Worm (Caenorhabditis elegans): ENCODE results near the gene T20D4.12.
"Not testable (repeated sequence)": the region's sequence is repeated elsewhere in the genome, so short reads cannot be mapped to it uniquely, and the experiment has no call there.

T20D4.12 gene

ce11 chrV:3394694-3395240 is 2.1 kb upstream of the T20D4.12 start, which contains the start of gene T20D4.15:
T20D4.15 (minus strand) TSS chrV:3394744.
- TF ChIP-seq hmg-4 (GFP tag; optimal IDR thresholded peaks at IDR 0.05) (no peak), tbx-11 (GFP tag; IDR thresholded peaks at IDR 0.05) (no peak), ama-1 (optimal IDR thresholded peaks at IDR 0.05) (no peak), scrt-1 (GFP tag; IDR thresholded peaks at IDR 0.05) (no peak), ceh-36 (tag; optimal IDR thresholded peaks at IDR 0.05) (no peak), hnd-1 (tag; optimal IDR thresholded peaks at IDR 0.05) (no peak), hmbx-1 (tag; optimal IDR thresholded peaks at IDR 0.05) (no peak), aly-1 (tag; optimal IDR thresholded peaks at IDR 0.05) (no peak), tbx-37 (GFP tag; conservative IDR thresholded peaks at IDR 0.05) (no peak), tra-4 (tag; optimal IDR thresholded peaks at IDR 0.05) (no peak), flt-1 (GFP tag; IDR thresholded peaks at IDR 0.05) (no peak), pes-1 (GFP tag; IDR thresholded peaks at IDR 0.05) (no peak), F13C5.2 (tag; optimal IDR thresholded peaks at IDR 0.05) (no peak), ceh-13 (GFP tag; optimal IDR thresholded peaks at IDR 0.05) (no peak), B0310.2 (tag; optimal IDR thresholded peaks at IDR 0.05) (no peak), sea-1 (GFP tag; conservative IDR thresholded peaks at IDR 0.05) (no peak), ets-7 (tag; optimal IDR thresholded peaks at IDR 0.05) (no peak)

ce11 chrV:3398314-3398713 is 1.4 kb downstream of the T20D4.12 start, which contains the start of gene T20D4.11:
T20D4.11 (plus strand) TSS chrV:3398690.
- TF ChIP-seq pes-1 (GFP tag; IDR thresholded peaks at IDR 0.05) (no peak), hmg-4 (GFP tag; optimal IDR thresholded peaks at IDR 0.05) (no peak), scrt-1 (GFP tag; IDR thresholded peaks at IDR 0.05) (no peak), hnd-1 (tag; optimal IDR thresholded peaks at IDR 0.05) (no peak), F13C5.2 (tag; optimal IDR thresholded peaks at IDR 0.05) (no peak), ama-1 (optimal IDR thresholded peaks at IDR 0.05) (no peak), ets-7 (tag; optimal IDR thresholded peaks at IDR 0.05) (no peak), aly-1 (tag; optimal IDR thresholded peaks at IDR 0.05) (no peak), tra-4 (tag; optimal IDR thresholded peaks at IDR 0.05) (no peak), flt-1 (GFP tag; IDR thresholded peaks at IDR 0.05) (no peak), ceh-13 (GFP tag; optimal IDR thresholded peaks at IDR 0.05) (no peak), B0310.2 (tag; optimal IDR thresholded peaks at IDR 0.05) (no peak), sea-1 (GFP tag; conservative IDR thresholded peaks at IDR 0.05) (no peak), tbx-37 (GFP tag; conservative IDR thresholded peaks at IDR 0.05) (no peak), tbx-11 (GFP tag; IDR thresholded peaks at IDR 0.05) (no peak), hmbx-1 (tag; optimal IDR thresholded peaks at IDR 0.05) (no peak), ceh-36 (tag; optimal IDR thresholded peaks at IDR 0.05) (no peak)

- TF ChIP-seq tbx-11 (GFP tag; IDR thresholded peaks at IDR 0.05); hmbx-1 (tag; optimal IDR thresholded peaks at IDR 0.05); hnd-1 (tag; optimal IDR thresholded peaks at IDR 0.05): not testable (repeated sequence)
Observed at ce11 chrV:3399952-3400351, 3.1 kb downstream of the T20D4.12 start, which contains the start of gene T20D4.10. T20D4.10 (plus strand) TSS chrV:3400252.

DNA sequence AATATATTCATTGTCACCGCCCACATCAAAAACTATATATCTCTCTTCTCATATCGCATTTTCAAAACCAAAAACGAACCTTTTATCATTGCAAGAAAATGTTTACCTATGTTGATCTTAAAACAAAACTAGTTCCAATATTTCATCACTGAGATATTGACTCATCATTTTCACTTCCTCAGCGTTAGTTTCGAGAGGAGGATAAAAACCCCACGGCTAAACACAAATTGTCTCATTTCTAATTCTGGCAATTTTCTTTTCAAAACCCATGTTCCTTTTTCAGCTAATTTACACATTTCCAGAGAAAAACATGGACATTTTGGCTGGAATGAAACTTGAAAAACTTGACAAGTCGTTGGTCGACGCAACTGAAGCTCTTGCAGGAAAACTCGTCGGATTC is 11.7 kb downstream of the T20D4.12 start, which contains the start of gene T20D4.7:
Gene T20D4.7 (plus strand): TSS at position 301 of the 400 bp plus-strand sequence.
- TF ChIP-seq ama-1 (optimal IDR thresholded peaks at IDR 0.05): no peak
- TF ChIP-seq ets-7 (tag; optimal IDR thresholded peaks at IDR 0.05): no peak
- no peak for TF ChIP-seq ceh-13 (GFP tag; optimal IDR thresholded peaks at IDR 0.05)
- TF ChIP-seq ceh-36 (tag; optimal IDR thresholded peaks at IDR 0.05): no peak
- no peak for TF ChIP-seq tbx-37 (GFP tag; conservative IDR thresholded peaks at IDR 0.05)
- TF ChIP-seq aly-1 (tag; optimal IDR thresholded peaks at IDR 0.05): no peak
- TF ChIP-seq pes-1 (GFP tag; IDR thresholded peaks at IDR 0.05): no peak
- TF ChIP-seq sea-1 (GFP tag; conservative IDR thresholded peaks at IDR 0.05): no peak
- no peak for TF ChIP-seq flt-1 (GFP tag; IDR thresholded peaks at IDR 0.05)
- no peak for TF ChIP-seq F13C5.2 (tag; optimal IDR thresholded peaks at IDR 0.05)
- no peak for TF ChIP-seq tra-4 (tag; optimal IDR thresholded peaks at IDR 0.05)
- no peak for TF ChIP-seq B0310.2 (tag; optimal IDR thresholded peaks at IDR 0.05)
- TF ChIP-seq hnd-1 (tag; optimal IDR thresholded peaks at IDR 0.05): no peak
- no peak for TF ChIP-seq hmbx-1 (tag; optimal IDR thresholded peaks at IDR 0.05)
- no peak for TF ChIP-seq scrt-1 (GFP tag; IDR thresholded peaks at IDR 0.05)
- no peak for TF ChIP-seq hmg-4 (GFP tag; optimal IDR thresholded peaks at IDR 0.05)
- TF ChIP-seq tbx-11 (GFP tag; IDR thresholded peaks at IDR 0.05): no peak

- TF ChIP-seq B0310.2 (tag; optimal IDR thresholded peaks at IDR 0.05) (no peak), hmg-4 (GFP tag; optimal IDR thresholded peaks at IDR 0.05) (no peak), hmbx-1 (tag; optimal IDR thresholded peaks at IDR 0.05) (no peak), tbx-37 (GFP tag; conservative IDR thresholded peaks at IDR 0.05) (no peak), flt-1 (GFP tag; IDR thresholded peaks at IDR 0.05) (no peak), hnd-1 (tag; optimal IDR thresholded peaks at IDR 0.05) (no peak), tbx-11 (GFP tag; IDR thresholded peaks at IDR 0.05) (no peak), ceh-13 (GFP tag; optimal IDR thresholded peaks at IDR 0.05) (no peak), pes-1 (GFP tag; IDR thresholded peaks at IDR 0.05) (no peak), ama-1 (optimal IDR thresholded peaks at IDR 0.05) (no peak), tra-4 (tag; optimal IDR thresholded peaks at IDR 0.05) (no peak), ets-7 (tag; optimal IDR thresholded peaks at IDR 0.05) (no peak), scrt-1 (GFP tag; IDR thresholded peaks at IDR 0.05) (no peak), ceh-36 (tag; optimal IDR thresholded peaks at IDR 0.05) (no peak), aly-1 (tag; optimal IDR thresholded peaks at IDR 0.05) (no peak), sea-1 (GFP tag; conservative IDR thresholded peaks at IDR 0.05) (no peak), F13C5.2 (tag; optimal IDR thresholded peaks at IDR 0.05) (no peak)
Observed at ce11 chrV:3409498-3409897, 12.6 kb downstream of the T20D4.12 start.

DNA sequence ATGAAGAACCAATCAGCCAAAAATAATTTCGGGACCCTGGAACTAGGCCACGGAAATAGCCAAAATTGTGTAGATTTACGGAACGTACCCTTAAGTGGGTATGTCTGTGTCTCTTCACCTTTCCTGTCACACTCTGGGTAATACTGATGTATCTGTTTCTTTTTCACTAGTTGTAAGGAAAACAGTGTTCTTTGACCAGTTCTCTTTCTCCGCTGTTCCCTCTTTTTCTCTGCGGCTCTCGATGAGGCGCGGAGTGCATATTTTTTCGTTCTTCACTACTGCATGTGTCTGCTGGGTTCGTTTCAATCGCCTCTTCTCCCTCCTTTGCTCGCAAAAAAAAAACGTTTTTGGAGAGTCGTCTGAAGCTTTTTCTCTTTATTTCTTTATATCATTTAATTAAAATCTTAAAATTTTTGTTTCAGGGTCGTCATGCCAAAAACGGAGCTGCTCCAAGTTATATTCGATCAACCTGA is 13.3 kb downstream of the T20D4.12 start, which contains the start of gene arrd-22:
Gene arrd-22 (plus strand): TSS at position 423 of the 473 bp plus-strand sequence.
- no peak for TF ChIP-seq F13C5.2 (tag; optimal IDR thresholded peaks at IDR 0.05)
- no peak for TF ChIP-seq aly-1 (tag; optimal IDR thresholded peaks at IDR 0.05)
- no peak for TF ChIP-seq pes-1 (GFP tag; IDR thresholded peaks at IDR 0.05)
- TF ChIP-seq tbx-11 (GFP tag; IDR thresholded peaks at IDR 0.05): no peak
- no peak for TF ChIP-seq ets-7 (tag; optimal IDR thresholded peaks at IDR 0.05)
- TF ChIP-seq scrt-1 (GFP tag; IDR thresholded peaks at IDR 0.05): no peak
- TF ChIP-seq hnd-1 (tag; optimal IDR thresholded peaks at IDR 0.05): no peak
- no peak for TF ChIP-seq tbx-37 (GFP tag; conservative IDR thresholded peaks at IDR 0.05)
- TF ChIP-seq B0310.2 (tag; optimal IDR thresholded peaks at IDR 0.05): no peak
- no peak for TF ChIP-seq tra-4 (tag; optimal IDR thresholded peaks at IDR 0.05)
- no peak for TF ChIP-seq ceh-13 (GFP tag; optimal IDR thresholded peaks at IDR 0.05)
- no peak for TF ChIP-seq sea-1 (GFP tag; conservative IDR thresholded peaks at IDR 0.05)
